Worm (Caenorhabditis elegans) whole organism, L4 larva: ENCODE data around the gene T25B9.4.

Source experiments
- F44E2.7 ChIP-seq: fragments of 200-800 bp; sonication (Bioruptor generic); IDR thresholded peaks from 2 replicates; pipeline ENCODE4 v2.1.2; 2022; ENCODE audit warnings: missing genetic modification characterization, missing compliant biosample characterization
- T26A8.4 ChIP-seq: fragments of 200-800 bp; sonication (Bioruptor generic); IDR thresholded peaks from 2 replicates; pipeline ENCODE4 v1.3.6; 2022; ENCODE audit warnings: missing genetic modification characterization, missing compliant biosample characterization
- ceh-44 ChIP-seq: fragments of 200-800 bp; sonication (Bioruptor generic); IDR thresholded peaks from 2 replicates; pipeline ENCODE4 v1.3.6; 2022; ENCODE audit warnings: missing genetic modification reagents, missing genetic modification characterization, missing compliant biosample characterization
- dpl-1 ChIP-seq: fragments of 150-350 bp; optimal IDR thresholded peaks from 2 replicates; lab custom pipeline; 2014; ENCODE audit warnings: missing biosample characterization, missing genetic modification reagents, missing genetic modification characterization
- dve-1 ChIP-seq: sonication (generic microtip); optimal IDR thresholded peaks from 2 replicates; lab custom pipeline; 2017; ENCODE audit warnings: antibody characterized with exemption, mild to moderate bottlenecking, missing genetic modification characterization, missing compliant biosample characterization; ENCODE audit not compliant: insufficient read depth
- lin-13 ChIP-seq: fragments of 150-350 bp; optimal IDR thresholded peaks from 2 replicates; lab custom pipeline; 2014; ENCODE audit warnings: missing biosample characterization, missing genetic modification reagents, missing genetic modification characterization
- lin-15B ChIP-seq: fragments of 150-350 bp; sonication (generic microtip); optimal IDR thresholded peaks from 3 replicates; lab custom pipeline; 2014; ENCODE audit warnings: missing biosample characterization, missing genetic modification characterization
- nhr-6 ChIP-seq: fragments of 150-350 bp; optimal IDR thresholded peaks from 2 replicates; lab custom pipeline; 2014; ENCODE audit warnings: missing biosample characterization, missing genetic modification characterization
- nhr-77 ChIP-seq: fragments of 150-350 bp; optimal IDR thresholded peaks from 2 replicates; lab custom pipeline; 2014; ENCODE audit warnings: missing biosample characterization, missing genetic modification characterization
- skn-1 ChIP-seq: fragments of 150-350 bp; optimal IDR thresholded peaks from 2 replicates; lab custom pipeline; 2014; ENCODE audit warnings: missing biosample characterization, missing genetic modification characterization
- unc-39 ChIP-seq: sonication (generic microtip); optimal IDR thresholded peaks from 2 replicates; lab custom pipeline; 2017; ENCODE audit warnings: missing biosample characterization, missing genetic modification characterization
- zfp-3 ChIP-seq: fragments of 200-800 bp; sonication (Bioruptor generic); conservative IDR thresholded peaks from 2 replicates; pipeline ENCODE4 v1.3.6; 2022; ENCODE audit warnings: missing genetic modification reagents, missing genetic modification characterization, missing compliant biosample characterization
- ztf-11 ChIP-seq: fragments of 150-350 bp; optimal IDR thresholded peaks from 2 replicates; lab custom pipeline; 2014; ENCODE audit warnings: missing biosample characterization, missing genetic modification characterization

DNA sequence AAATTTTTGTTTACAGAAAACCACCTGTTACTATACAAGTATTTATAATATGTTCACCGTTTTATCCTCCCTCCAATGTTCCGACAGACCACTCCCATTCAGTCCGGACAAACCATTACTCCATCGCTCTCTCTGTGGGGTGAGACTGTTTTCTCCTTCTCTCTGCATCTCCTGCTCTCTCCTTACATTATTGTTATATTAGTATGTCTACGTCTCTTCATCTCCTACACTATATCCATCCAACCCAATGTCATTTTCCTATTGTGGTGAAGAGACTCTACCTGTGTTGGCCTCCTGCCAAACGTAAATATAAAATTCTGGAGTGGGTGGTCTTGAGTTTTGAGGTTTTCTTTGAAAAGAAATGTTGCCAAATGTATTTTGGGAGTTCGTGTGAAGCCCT lies 42.9 kb downstream of the T25B9.4 start:
- TF ChIP-seq lin-13 (GFP tag; lab: Kevin White, UChicago) (no peak), nhr-77 (tag; lab: Kevin White, UChicago) (no peak), dve-1 (tag; lab: Kevin White, UChicago) (no peak), skn-1 (tag; lab: Kevin White, UChicago) (no peak), dpl-1 (GFP tag; lab: Kevin White, UChicago) (no peak), ztf-11 (tag; lab: Kevin White, UChicago) (no peak), zfp-3 (no peak), ceh-44 (GFP tag; lab: Robert Waterston, UW) (no peak), unc-39 (tag; lab: Kevin White, UChicago) (no peak), T26A8.4 (no peak), F44E2.7 (GFP tag; lab: Robert Waterston, UW) (no peak), lin-15B (no peak), nhr-6 (no peak)
